Worm (Caenorhabditis elegans): ENCODE data around the gene clec-67.

- TF ChIP-seq ceh-9 (tag; optimal IDR thresholded peaks at IDR 0.05) = no peak
- TF ChIP-seq egl-27 (tag; optimal IDR thresholded peaks at IDR 0.05) = no peak
- TF ChIP-seq jun-1 (tag; optimal IDR thresholded peaks at IDR 0.05) = no peak
- TF ChIP-seq elt-2 (tag; optimal IDR thresholded peaks at IDR 0.05) = peak; percentile 84
- no peak for TF ChIP-seq lin-39 (tag; optimal IDR thresholded peaks at IDR 0.05)
- TF ChIP-seq pha-4 (tag; optimal IDR thresholded peaks at IDR 0.05) = no peak
- TF ChIP-seq nhr-237 (tag; optimal IDR thresholded peaks at IDR 0.05) = no peak
- no peak for TF ChIP-seq mml-1 (tag; optimal IDR thresholded peaks at IDR 0.05)
- no peak for TF ChIP-seq nfya-1 (tag; optimal IDR thresholded peaks at IDR 0.05; ENCODE audit: insufficient read depth)
Measured at ce11 chrIV:3878283-3878938, 43.6 kb upstream of the clec-67 start, which contains the start of gene F37C4.6.
